Worm (Caenorhabditis elegans): ENCODE data around the gene R04F11.5.

Gene R04F11.5

DNA sequence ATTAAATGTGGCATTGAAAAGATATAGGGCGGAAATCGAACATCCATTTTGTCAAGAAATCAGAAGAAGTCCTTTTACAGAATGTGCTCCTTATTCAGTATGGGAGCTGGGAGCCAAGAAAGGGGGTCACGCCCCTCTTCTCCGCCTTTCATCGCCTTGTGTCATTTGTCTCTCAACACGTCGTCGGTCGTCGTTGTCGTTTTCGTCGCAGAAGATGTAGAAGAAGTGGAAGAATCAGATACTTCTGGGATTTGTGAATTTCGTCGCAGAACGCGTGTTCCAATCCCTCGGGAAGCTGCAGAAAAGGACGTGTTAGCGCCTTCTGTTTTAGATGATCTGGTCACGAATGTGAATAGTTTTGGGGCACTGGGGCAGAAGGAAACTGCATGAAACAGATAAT, 40.9 kb downstream of the R04F11.5 start, which contains the start of gene bnc-1:
TSS of gene bnc-1 (minus strand) at position 101 of the 400 bp plus-strand sequence.
- TF ChIP-seq ceh-36 (tag; optimal IDR thresholded peaks at IDR 0.05) (no peak), scrt-1 (GFP tag; IDR thresholded peaks at IDR 0.05) (no peak), sea-1 (GFP tag; conservative IDR thresholded peaks at IDR 0.05) (no peak), B0310.2 (tag; optimal IDR thresholded peaks at IDR 0.05) (no peak), F13C5.2 (tag; optimal IDR thresholded peaks at IDR 0.05) (no peak), tbx-11 (GFP tag; IDR thresholded peaks at IDR 0.05) (no peak), aly-1 (tag; optimal IDR thresholded peaks at IDR 0.05) (no peak), ets-7 (tag; optimal IDR thresholded peaks at IDR 0.05) (no peak), hmg-4 (GFP tag; optimal IDR thresholded peaks at IDR 0.05) (no peak), tbx-37 (GFP tag; conservative IDR thresholded peaks at IDR 0.05) (no peak), ceh-13 (GFP tag; optimal IDR thresholded peaks at IDR 0.05) (no peak), tra-4 (tag; optimal IDR thresholded peaks at IDR 0.05) (no peak), hnd-1 (tag; optimal IDR thresholded peaks at IDR 0.05) (no peak), pes-1 (GFP tag; IDR thresholded peaks at IDR 0.05) (no peak), flt-1 (GFP tag; IDR thresholded peaks at IDR 0.05) (no peak), hmbx-1 (tag; optimal IDR thresholded peaks at IDR 0.05) (no peak), ama-1 (optimal IDR thresholded peaks at IDR 0.05) (no peak)

DNA sequence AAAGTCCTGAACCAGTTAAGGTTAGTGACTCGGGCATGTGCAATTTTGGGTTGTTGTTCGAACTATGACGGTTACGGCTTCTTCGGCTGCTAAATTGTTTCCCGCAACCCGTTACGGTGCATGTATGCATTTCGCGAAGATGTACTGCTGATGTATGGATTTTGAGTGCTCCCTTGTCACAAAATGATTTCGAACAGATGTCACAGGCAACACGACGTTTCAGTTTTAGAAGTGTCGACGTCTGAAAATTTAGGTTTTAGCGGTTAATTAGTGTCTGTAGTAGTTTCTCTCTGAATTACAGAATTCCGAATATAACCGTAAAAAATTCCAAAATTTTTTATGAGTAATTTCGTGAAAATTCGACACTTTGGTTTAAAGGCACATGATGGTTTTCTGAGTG, 42.1 kb downstream of the R04F11.5 start:
- TF ChIP-seq hmg-4 (GFP tag; optimal IDR thresholded peaks at IDR 0.05): no peak
- no peak for TF ChIP-seq ets-7 (tag; optimal IDR thresholded peaks at IDR 0.05)
- no peak for TF ChIP-seq ceh-13 (GFP tag; optimal IDR thresholded peaks at IDR 0.05)

DNA sequence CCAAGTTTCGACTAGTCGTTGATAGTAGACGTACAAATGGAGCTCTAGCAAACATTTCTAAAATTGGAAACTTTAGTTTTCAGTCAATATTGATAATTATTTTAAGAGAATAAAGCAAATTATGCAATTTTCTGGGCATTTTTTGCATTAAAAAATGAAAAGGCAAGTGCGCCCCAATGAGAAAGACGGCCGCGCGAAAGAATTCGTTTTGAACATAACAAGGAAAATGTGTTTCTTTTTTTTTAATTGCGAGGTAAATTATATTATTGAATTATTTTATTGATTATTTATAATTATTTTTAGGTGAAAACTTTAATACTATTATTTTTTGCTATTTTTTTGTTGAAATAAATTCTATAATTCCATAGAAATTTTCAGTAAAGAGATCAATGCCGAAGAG, 46.3 kb downstream of the R04F11.5 start, which contains the start of the genes tsfm-1 and capg-2:
TSS of gene tsfm-1 (minus strand) at position 57 of the 400 bp plus-strand sequence.
TSS of gene capg-2 (plus strand) at position 379 of the 400 bp plus-strand sequence.
- no peak for TF ChIP-seq pes-1 (GFP tag; IDR thresholded peaks at IDR 0.05)
- no peak for TF ChIP-seq tra-4 (tag; optimal IDR thresholded peaks at IDR 0.05)
- no peak for TF ChIP-seq B0310.2 (tag; optimal IDR thresholded peaks at IDR 0.05)
- no peak for TF ChIP-seq ceh-13 (GFP tag; optimal IDR thresholded peaks at IDR 0.05)
- no peak for TF ChIP-seq F13C5.2 (tag; optimal IDR thresholded peaks at IDR 0.05)
- no peak for TF ChIP-seq sea-1 (GFP tag; conservative IDR thresholded peaks at IDR 0.05)

DNA sequence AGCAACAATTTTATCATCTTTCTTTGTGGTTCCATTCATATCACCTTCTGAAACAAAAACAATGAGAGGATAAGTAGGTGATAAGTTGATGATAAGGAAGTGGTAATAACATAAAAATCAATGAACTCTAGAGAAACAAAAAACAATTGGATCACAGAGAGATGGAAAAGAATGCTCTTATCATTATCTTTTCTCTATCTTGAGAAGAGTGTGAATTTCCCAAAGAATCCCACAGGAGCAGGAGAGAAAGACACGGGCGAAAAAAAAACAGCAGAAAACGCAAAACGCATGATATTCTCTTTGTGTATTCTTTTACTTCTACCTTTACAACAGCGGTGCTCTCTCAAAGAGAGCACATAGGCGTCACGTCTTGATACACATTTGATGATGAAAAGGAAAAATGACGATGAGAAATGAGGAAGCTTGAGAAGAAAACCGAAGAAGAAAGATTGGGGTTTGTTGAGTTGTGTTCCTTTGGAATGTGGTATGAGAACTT, 48.5 kb downstream of the R04F11.5 start, which contains the start of gene twk-24:
TSS of gene twk-24 (minus strand) at position 51 of the 496 bp plus-strand sequence.
- TF ChIP-seq hnd-1 (tag; optimal IDR thresholded peaks at IDR 0.05) (no peak), hmbx-1 (tag; optimal IDR thresholded peaks at IDR 0.05) (no peak), ceh-13 (GFP tag; optimal IDR thresholded peaks at IDR 0.05) (no peak), tbx-11 (GFP tag; IDR thresholded peaks at IDR 0.05) (no peak), sea-1 (GFP tag; conservative IDR thresholded peaks at IDR 0.05) (no peak), F13C5.2 (tag; optimal IDR thresholded peaks at IDR 0.05) (no peak)
